Worm (Caenorhabditis elegans) whole organism, L1 larva: ENCODE data around the gene mboa-3.

Experiments
- C04F5.9 ChIP-seq: sonication (generic microtip); optimal IDR thresholded peaks from 2 replicates; lab custom pipeline; 2016; ENCODE audit warnings: missing genetic modification characterization, missing compliant biosample characterization
- C16A3.4 ChIP-seq: fragments of 150-350 bp; optimal IDR thresholded peaks from 2 replicates; lab custom pipeline; 2014; ENCODE audit warnings: missing biosample characterization, missing genetic modification characterization
- Y116A8C.19 ChIP-seq: sonication (generic microtip); optimal IDR thresholded peaks from 2 replicates; lab custom pipeline; 2016; ENCODE audit warnings: missing compliant biosample characterization, missing genetic modification characterization, borderline replicate concordance
- alr-1 ChIP-seq: fragments of 200-800 bp; sonication (Bioruptor generic); optimal IDR thresholded peaks from 2 replicates; lab custom pipeline; 2018; ENCODE audit warnings: borderline replicate concordance, mild to moderate bottlenecking, missing genetic modification characterization, missing compliant biosample characterization
- ama-1 ChIP-seq: fragments of 150-350 bp; optimal IDR thresholded peaks from 2 replicates; lab custom pipeline; 2014
- ceh-63 ChIP-seq: fragments of 200-800 bp; sonication (Bioruptor generic); optimal IDR thresholded peaks from 2 replicates; lab custom pipeline; 2018; ENCODE audit warnings: mild to moderate bottlenecking, missing genetic modification characterization, missing compliant biosample characterization
- ceh-8 ChIP-seq: fragments of 200-800 bp; sonication (Bioruptor generic); optimal IDR thresholded peaks from 2 replicates; lab custom pipeline; 2018; ENCODE audit warnings: mild to moderate bottlenecking, missing genetic modification characterization, moderate library complexity, missing compliant biosample characterization
- ceh-90 ChIP-seq: sonication (generic microtip); optimal IDR thresholded peaks from 2 replicates; lab custom pipeline; 2016; ENCODE audit warnings: missing genetic modification characterization, missing compliant biosample characterization
- ces-1 ChIP-seq: fragments of 150-350 bp; optimal IDR thresholded peaks from 2 replicates; lab custom pipeline; 2014; ENCODE audit warnings: missing biosample characterization, missing genetic modification reagents, missing genetic modification characterization
- dpl-1 ChIP-seq, 3 experiments: fragments of 150-350 bp in 2 of 3; sonication (generic microtip) in 1 of 3; optimal IDR thresholded peaks; 2 replicates each; lab custom pipeline; 2014 to 2017; ENCODE audit warnings: missing biosample characterization in 3 of 3, missing genetic modification characterization in 3 of 3, missing genetic modification reagents in 3 of 3
- efl-3 ChIP-seq: fragments of 200-800 bp; sonication (Bioruptor generic); optimal IDR thresholded peaks from 2 replicates; lab custom pipeline; 2018; ENCODE audit warnings: mild to moderate bottlenecking, missing genetic modification characterization, missing compliant biosample characterization
- egl-13 ChIP-seq: sonication (generic microtip); optimal IDR thresholded peaks from 2 replicates; lab custom pipeline; 2016; ENCODE audit warnings: missing genotype, missing genetic modification reagents, missing genetic modification characterization, missing compliant biosample characterization
- elt-2 ChIP-seq: sonication (generic microtip); optimal IDR thresholded peaks from 2 replicates; lab custom pipeline; 2016; ENCODE audit warnings: missing genetic modification characterization, mild to moderate bottlenecking, inconsistent platforms, missing compliant biosample characterization, missing genetic modification reagents
- elt-3 ChIP-seq, 6 experiments: fragments of 150-350 bp in 1 of 6; sonication (generic microtip); optimal IDR thresholded peaks; 2 replicates each; lab custom pipeline; 2017 to 2018; ENCODE audit warnings: missing biosample characterization in 6 of 6, missing genetic modification characterization in 6 of 6, inconsistent platforms in 1 of 6
- fkh-8 ChIP-seq: sonication (generic microtip); optimal IDR thresholded peaks from 2 replicates; lab custom pipeline; 2016; ENCODE audit warnings: mild to moderate bottlenecking, missing genetic modification characterization, missing compliant biosample characterization
- hlh-17 ChIP-seq: fragments of 200-800 bp; sonication (Bioruptor generic); optimal IDR thresholded peaks from 2 replicates; lab custom pipeline; 2018; ENCODE audit warnings: missing genetic modification characterization, mild to moderate bottlenecking, missing compliant biosample characterization, moderate library complexity, borderline replicate concordance
- hlh-4 ChIP-seq: sonication (generic microtip); optimal IDR thresholded peaks from 2 replicates; lab custom pipeline; 2016; ENCODE audit warnings: mild to moderate bottlenecking, missing genetic modification characterization, missing compliant biosample characterization
- irx-1 ChIP-seq: sonication (generic microtip); optimal IDR thresholded peaks from 2 replicates; lab custom pipeline; 2016; ENCODE audit warnings: missing genetic modification characterization, missing compliant biosample characterization
- isw-1 ChIP-seq: fragments of 200-800 bp; sonication (Bioruptor generic); IDR thresholded peaks from 2 replicates; pipeline ENCODE4 v1.3.6; 2022; ENCODE audit warnings: missing genetic modification characterization, missing compliant biosample characterization
- lin-13 ChIP-seq: fragments of 150-350 bp; optimal IDR thresholded peaks from 2 replicates; lab custom pipeline; 2014; ENCODE audit warnings: missing biosample characterization, missing genetic modification reagents, missing genetic modification characterization
- lin-14 ChIP-seq: fragments of 200-800 bp; sonication (Bioruptor generic); optimal IDR thresholded peaks from 2 replicates; lab custom pipeline; 2018; ENCODE audit warnings: mild to moderate bottlenecking, missing genetic modification characterization, moderate library complexity, missing compliant biosample characterization
- lin-39 ChIP-seq: fragments of 150-350 bp; optimal IDR thresholded peaks from 2 replicates; lab custom pipeline; 2014; ENCODE audit warnings: missing biosample characterization, missing genetic modification reagents, missing genetic modification characterization
- lir-3 ChIP-seq: sonication (generic microtip); optimal IDR thresholded peaks from 2 replicates; lab custom pipeline; 2016; ENCODE audit warnings: mild to moderate bottlenecking, missing genetic modification characterization, moderate library complexity, missing compliant biosample characterization; ENCODE audit not compliant: poor library complexity
- mdl-1 ChIP-seq, 2 experiments: fragments of 150-350 bp; optimal IDR thresholded peaks; 2 replicates each; lab custom pipeline; 2014 to 2017; ENCODE audit warnings: missing biosample characterization in 2 of 2, missing genetic modification characterization in 2 of 2, inconsistent platforms in 1 of 2
- mef-2 ChIP-seq: fragments of 150-350 bp; optimal IDR thresholded peaks from 2 replicates; lab custom pipeline; 2014; ENCODE audit warnings: missing biosample characterization, missing genetic modification characterization
- mep-1 ChIP-seq: fragments of 150-350 bp; optimal IDR thresholded peaks from 2 replicates; lab custom pipeline; 2014; ENCODE audit warnings: missing biosample characterization, missing genetic modification characterization
- nhr-12 ChIP-seq: sonication (generic microtip); optimal IDR thresholded peaks from 2 replicates; lab custom pipeline; 2017; ENCODE audit warnings: missing biosample characterization, missing genetic modification characterization
- nhr-19 ChIP-seq: fragments of 200-800 bp; sonication (Bioruptor generic); conservative IDR thresholded peaks from 2 replicates; pipeline ENCODE4 v1.3.6; 2022; ENCODE audit warnings: missing genetic modification characterization, missing compliant biosample characterization
- nhr-20 ChIP-seq: sonication (generic microtip); optimal IDR thresholded peaks from 2 replicates; lab custom pipeline; 2016; ENCODE audit warnings: mild to moderate bottlenecking, missing genetic modification characterization, missing compliant biosample characterization
- nhr-28 ChIP-seq: fragments of 150-350 bp; optimal IDR thresholded peaks from 2 replicates; lab custom pipeline; 2014; ENCODE audit warnings: missing biosample characterization, missing genetic modification characterization
- nhr-47 ChIP-seq: sonication (generic microtip); optimal IDR thresholded peaks from 2 replicates; lab custom pipeline; 2016; ENCODE audit warnings: mild to moderate bottlenecking, missing genetic modification characterization, moderate library complexity, missing compliant biosample characterization
- nhr-71 ChIP-seq: sonication (generic microtip); optimal IDR thresholded peaks from 2 replicates; lab custom pipeline; 2016; ENCODE audit warnings: mild to moderate bottlenecking, missing genetic modification characterization, moderate library complexity, missing compliant biosample characterization
- nhr-76 ChIP-seq: sonication (generic microtip); optimal IDR thresholded peaks from 2 replicates; lab custom pipeline; 2017; ENCODE audit warnings: missing biosample characterization, missing genetic modification characterization
- nhr-77 ChIP-seq: fragments of 150-350 bp; optimal IDR thresholded peaks from 2 replicates; lab custom pipeline; 2014; ENCODE audit warnings: missing biosample characterization, missing genetic modification characterization
- nhr-84 ChIP-seq: sonication (generic microtip); optimal IDR thresholded peaks from 2 replicates; lab custom pipeline; 2017; ENCODE audit warnings: missing biosample characterization, missing genetic modification characterization
- pax-3 ChIP-seq: fragments of 200-800 bp; sonication (Bioruptor generic); optimal IDR thresholded peaks from 2 replicates; lab custom pipeline; 2018; ENCODE audit warnings: mild to moderate bottlenecking, missing genetic modification characterization, moderate library complexity, missing compliant biosample characterization
- skn-1 ChIP-seq: fragments of 150-350 bp; optimal IDR thresholded peaks from 2 replicates; lab custom pipeline; 2014; ENCODE audit warnings: missing biosample characterization, missing genetic modification characterization
- snu-23 ChIP-seq: sonication (generic microtip); optimal IDR thresholded peaks from 2 replicates; lab custom pipeline; 2016; ENCODE audit warnings: missing genetic modification characterization, missing compliant biosample characterization
- sptf-1 ChIP-seq: fragments of 150-350 bp; optimal IDR thresholded peaks from 2 replicates; lab custom pipeline; 2014; ENCODE audit warnings: missing biosample characterization, missing genetic modification characterization
- sup-37 ChIP-seq: fragments of 200-800 bp; sonication (Bioruptor generic); optimal IDR thresholded peaks from 2 replicates; lab custom pipeline; 2018; ENCODE audit warnings: mild to moderate bottlenecking, missing genetic modification characterization, missing compliant biosample characterization
- tbx-2 ChIP-seq: sonication (generic microtip); optimal IDR thresholded peaks from 2 replicates; lab custom pipeline; 2016; ENCODE audit warnings: missing genetic modification characterization, missing compliant biosample characterization
- tlp-1 ChIP-seq: fragments of 150-350 bp; optimal IDR thresholded peaks from 2 replicates; lab custom pipeline; 2014; ENCODE audit warnings: missing biosample characterization, missing genetic modification characterization
- unc-130 ChIP-seq: fragments of 150-350 bp; optimal IDR thresholded peaks from 2 replicates; lab custom pipeline; 2017; ENCODE audit warnings: missing biosample characterization, missing genetic modification characterization, inconsistent platforms
- unc-30 ChIP-seq: sonication (generic microtip); optimal IDR thresholded peaks from 2 replicates; lab custom pipeline; 2017; ENCODE audit warnings: missing biosample characterization, missing genetic modification characterization
- xbp-1 ChIP-seq: sonication (generic microtip); optimal IDR thresholded peaks from 2 replicates; lab custom pipeline; 2016; ENCODE audit warnings: missing genetic modification characterization, missing compliant biosample characterization
- zag-1 ChIP-seq: fragments of 150-350 bp; optimal IDR thresholded peaks from 2 replicates; lab custom pipeline; 2014; ENCODE audit warnings: missing biosample characterization, missing genetic modification characterization
- ztf-11 ChIP-seq, 2 experiments: sonication (generic microtip); optimal IDR thresholded peaks; 2 replicates each; lab custom pipeline; 2016 to 2017; ENCODE audit warnings: missing genetic modification characterization in 2 of 2, missing biosample characterization in 1 of 2, missing compliant biosample characterization in 1 of 2
- ztf-4 ChIP-seq: fragments of 150-350 bp; optimal IDR thresholded peaks from 2 replicates; lab custom pipeline; 2014; ENCODE audit warnings: missing biosample characterization, missing genetic modification characterization

The mboa-3 gene

ce11 chrX:5485931-5486537 lies 36.6 kb downstream of the mboa-3 start, which contains the start of gene C25F6.1 (continued):
- TF ChIP-seq zag-1 (tag; lab: Kevin White, UChicago) = no peak
- no peak for TF ChIP-seq ama-1 (lab: Kevin White, UChicago)
- no peak for TF ChIP-seq ceh-63 (GFP tag; lab: Kevin White, UChicago)
- peak; percentile 52 for TF ChIP-seq snu-23 (GFP tag; lab: Kevin White, UChicago)
- TF ChIP-seq ztf-4 = no peak
- no peak for TF ChIP-seq lin-13 (GFP tag; lab: Kevin White, UChicago)
- TF ChIP-seq irx-1 (tag; lab: Kevin White, UChicago) = no peak
- TF ChIP-seq hlh-4 (tag; lab: Kevin White, UChicago) = no peak
- no peak for TF ChIP-seq nhr-19
- no peak for TF ChIP-seq skn-1 (tag; lab: Kevin White, UChicago)
- TF ChIP-seq Y116A8C.19 (tag; lab: Kevin White, UChicago) = no peak
- TF ChIP-seq sptf-1 (tag; lab: Kevin White, UChicago) = no peak
- no peak for TF ChIP-seq mef-2 (tag; lab: Kevin White, UChicago)
- TF ChIP-seq sup-37 (GFP tag; lab: Kevin White, UChicago) = no peak
- TF ChIP-seq hlh-17 = no peak
- TF ChIP-seq ceh-90 = no peak
- TF ChIP-seq elt-3 (tag; optimal IDR thresholded peaks at IDR 0.05; lab: Kevin White, UChicago) = no peak
- TF ChIP-seq nhr-28 = no peak
- no peak for TF ChIP-seq mdl-1 (tag; optimal IDR thresholded peaks at IDR 0.05; lab: Kevin White, UChicago)
- TF ChIP-seq pax-3 (tag; lab: Kevin White, UChicago) = no peak
- TF ChIP-seq tbx-2 (tag; lab: Kevin White, UChicago) = no peak
- no peak for TF ChIP-seq fkh-8 (tag; lab: Kevin White, UChicago)
- no peak for TF ChIP-seq ceh-8 (GFP tag; lab: Kevin White, UChicago)
- no peak for TF ChIP-seq ces-1 (GFP tag; lab: Kevin White, UChicago)
- TF ChIP-seq lin-14 (GFP tag; lab: Kevin White, UChicago) = peak; percentile 65
- TF ChIP-seq xbp-1 (tag; lab: Kevin White, UChicago) = peak; percentile 34
- no peak for TF ChIP-seq ztf-11 (tag; optimal IDR thresholded peaks at IDR 0.05; lab: Kevin White, UChicago)
- TF ChIP-seq nhr-20 (tag; lab: Kevin White, UChicago) = peak; percentile 35

- peak; percentile 27 for TF ChIP-seq nhr-19
- no peak for TF ChIP-seq C04F5.9 (tag; lab: Kevin White, UChicago)
- peak; percentile 4 for TF ChIP-seq nhr-77 (tag; lab: Kevin White, UChicago)
- TF ChIP-seq mdl-1 (tag; optimal IDR thresholded peaks at IDR 0.05; lab: Kevin White, UChicago) = peak in 1 of 2 experiments; percentile 36
- TF ChIP-seq nhr-47 (tag; lab: Kevin White, UChicago) = peak; percentile 23
- no peak for TF ChIP-seq Y116A8C.19 (tag; lab: Kevin White, UChicago)
- TF ChIP-seq hlh-17 = no peak
- peak; percentile 19 for TF ChIP-seq skn-1 (tag; lab: Kevin White, UChicago)
- TF ChIP-seq nhr-12 = no peak
- no peak for TF ChIP-seq efl-3 (GFP tag; lab: Kevin White, UChicago)
- TF ChIP-seq C16A3.4 (tag; lab: Kevin White, UChicago) = peak; percentile 10
- no peak for TF ChIP-seq ceh-90
- no peak for TF ChIP-seq unc-130
- TF ChIP-seq elt-2 (tag; lab: Kevin White, UChicago) = no peak
- no peak for TF ChIP-seq alr-1 (tag; lab: Kevin White, UChicago)
- TF ChIP-seq nhr-28 = no peak
- TF ChIP-seq xbp-1 (tag; lab: Kevin White, UChicago) = peak; percentile 1
- no peak for TF ChIP-seq pax-3 (tag; lab: Kevin White, UChicago)
- no peak for TF ChIP-seq ceh-8 (GFP tag; lab: Kevin White, UChicago)
- TF ChIP-seq nhr-84 (tag; lab: Kevin White, UChicago) = no peak
- TF ChIP-seq mep-1 (tag; lab: Kevin White, UChicago) = peak; percentile 56
- no peak for TF ChIP-seq tlp-1 (tag; lab: Kevin White, UChicago)
- TF ChIP-seq lin-39 (tag; lab: Kevin White, UChicago) = no peak
- TF ChIP-seq lir-3 (tag; lab: Kevin White, UChicago) = no peak
- no peak for TF ChIP-seq unc-30 (tag; lab: Kevin White, UChicago)
- peak; percentile 44 for TF ChIP-seq nhr-20 (tag; lab: Kevin White, UChicago)
- TF ChIP-seq dpl-1 (GFP tag; optimal IDR thresholded peaks at IDR 0.05; lab: Kevin White, UChicago) = no peak
- TF ChIP-seq sptf-1 (tag; lab: Kevin White, UChicago) = no peak
- peak; percentile 32 for TF ChIP-seq nhr-71 (tag; lab: Kevin White, UChicago)
- TF ChIP-seq isw-1 (GFP tag; lab: Robert Waterston, UW) = no peak
- TF ChIP-seq sup-37 (GFP tag; lab: Kevin White, UChicago) = no peak
- no peak for TF ChIP-seq nhr-76 (tag; lab: Kevin White, UChicago)
- TF ChIP-seq egl-13 (tag; lab: Kevin White, UChicago) = no peak
These were observed 37.2 kb downstream of the mboa-3 start for ce11 chrX:5485284-5485927.
